Worm (Caenorhabditis elegans) whole organism, L3 larva: Measurements from ENCODE around the gene C06E4.6.

Experiments
- aly-2 ChIP-seq: fragments of 150-350 bp; optimal IDR thresholded peaks from 2 replicates; lab custom pipeline; 2014; ENCODE audit warnings: missing biosample characterization, missing genetic modification characterization
- ceh-16 ChIP-seq: sonication (generic microtip); optimal IDR thresholded peaks from 2 replicates; lab custom pipeline; 2017; ENCODE audit warnings: missing biosample characterization, missing genetic modification characterization
- egl-27 ChIP-seq: sonication (generic microtip); optimal IDR thresholded peaks from 4 replicates; lab custom pipeline; 2017; ENCODE audit warnings: missing biosample characterization, missing genetic modification reagents, missing genetic modification characterization
- fos-1 ChIP-seq: fragments of 150-350 bp; optimal IDR thresholded peaks from 2 replicates; lab custom pipeline; 2014; ENCODE audit warnings: missing biosample characterization, missing genetic modification characterization
- nhr-77 ChIP-seq: fragments of 150-350 bp; optimal IDR thresholded peaks from 2 replicates; lab custom pipeline; 2014; ENCODE audit warnings: missing biosample characterization, missing genetic modification characterization
- pha-4 ChIP-seq: fragments of 150-350 bp; optimal IDR thresholded peaks from 2 replicates; lab custom pipeline; 2014; ENCODE audit warnings: missing biosample characterization, missing genetic modification reagents, missing genetic modification characterization
- snpc-4 ChIP-seq: fragments of 150-350 bp; optimal IDR thresholded peaks from 2 replicates; lab custom pipeline; 2014; ENCODE audit warnings: missing biosample characterization, missing genetic modification characterization

ce11 chrIV:7230935-7231334 lies 27.2 kb downstream of the C06E4.6 start, which contains the start of gene D2024.4:
- no peak for TF ChIP-seq ceh-16 (tag; lab: Kevin White, UChicago)
- no peak for TF ChIP-seq egl-27 (tag; lab: Kevin White, UChicago)
- no peak for TF ChIP-seq fos-1 (tag; lab: Kevin White, UChicago)
- TF ChIP-seq aly-2 (tag; lab: Kevin White, UChicago), result no peak
- TF ChIP-seq nhr-77 (tag; lab: Kevin White, UChicago), result no peak
- TF ChIP-seq snpc-4, result no peak
- no peak for TF ChIP-seq pha-4 (tag; lab: Kevin White, UChicago)
